Fruit fly (Drosophila melanogaster) whole organism, embryonic: ENCODE data around the gene sxe2.

Experiments used
- Asciz ChIP-seq: fragments of 200-800 bp; sonication (Bioruptor generic); optimal IDR thresholded peaks from 2 replicates; lab custom pipeline; 2017; ENCODE audit warnings: missing biosample characterization, mild to moderate bottlenecking, missing genetic modification characterization, missing genetic modification reagents
- Awh ChIP-seq: fragments of 200-800 bp; sonication (Bioruptor generic); IDR thresholded peaks from 2 replicates; pipeline ENCODE4, ENCODE4 v1.3.6; 2022; ENCODE audit warnings: missing biosample characterization, missing genetic modification characterization
- BEAF-32 ChIP-seq: fragments of 200-800 bp; sonication (Bioruptor generic); optimal IDR thresholded peaks from 3 replicates; lab custom pipeline; 2017; ENCODE audit warnings: missing biosample characterization, missing genetic modification characterization, mild to moderate bottlenecking, moderate library complexity, missing genetic modification reagents
- Bgb ChIP-seq: fragments of 200-800 bp; sonication (Bioruptor generic); IDR thresholded peaks from 2 replicates; pipeline ENCODE4 v1.3.6; 2022; ENCODE audit warnings: missing biosample characterization, missing genetic modification characterization; ENCODE audit not compliant: partially characterized antibody
- Blimp-1 ChIP-seq: fragments of 200-800 bp; sonication (Bioruptor generic); optimal IDR thresholded peaks from 3 replicates; lab custom pipeline; 2018; ENCODE audit warnings: missing biosample characterization, missing genetic modification characterization, mild to moderate bottlenecking, moderate library complexity, missing genetic modification reagents
- CG10543 ChIP-seq: fragments of 200-800 bp; sonication (Bioruptor generic); optimal IDR thresholded peaks from 3 replicates; lab custom pipeline; 2017; ENCODE audit warnings: missing biosample characterization, mild to moderate bottlenecking, missing genetic modification characterization, moderate library complexity
- CG11696 ChIP-seq: fragments of 200-800 bp; sonication (Bioruptor generic); IDR thresholded peaks from 2 replicates; pipeline ENCODE4 v1.3.6; 2022; ENCODE audit warnings: missing biosample characterization, missing genetic modification characterization
- CG12299 ChIP-seq: fragments of 200-800 bp; sonication (Bioruptor generic); optimal IDR thresholded peaks from 2 replicates; lab custom pipeline; 2018; ENCODE audit warnings: missing biosample characterization, mild to moderate bottlenecking, missing genetic modification characterization
- CG14667 ChIP-seq: fragments of 200-800 bp; sonication (Bioruptor generic); IDR thresholded peaks from 2 replicates; pipeline ENCODE4 v1.3.6; 2022; ENCODE audit warnings: missing biosample characterization, missing genetic modification characterization
- CG14965 ChIP-seq: fragments of 200-800 bp; sonication (Bioruptor generic); optimal IDR thresholded peaks from 2 replicates; lab custom pipeline; 2016; ENCODE audit warnings: missing biosample characterization, missing genetic modification characterization, borderline replicate concordance
- CG15073 ChIP-seq: fragments of 200-800 bp; sonication (Bioruptor generic); optimal IDR thresholded peaks from 2 replicates; lab custom pipeline; 2016; ENCODE audit warnings: missing biosample characterization, missing genetic modification characterization
- CG16779 ChIP-seq: fragments of 200-800 bp; sonication (Bioruptor generic); IDR thresholded peaks from 2 replicates; pipeline ENCODE4 v1.3.6; 2022; ENCODE audit warnings: missing biosample characterization, missing genetic modification characterization
- CG17912 ChIP-seq: fragments of 200-800 bp; sonication (Bioruptor generic); optimal IDR thresholded peaks from 2 replicates; lab custom pipeline; 2018; ENCODE audit warnings: missing biosample characterization, mild to moderate bottlenecking, missing genetic modification characterization
- CG18476 ChIP-seq: fragments of 200-800 bp; sonication (Bioruptor generic); optimal IDR thresholded peaks from 2 replicates; lab custom pipeline; 2016; ENCODE audit warnings: missing biosample characterization, mild to moderate bottlenecking, missing genetic modification characterization
- CG2202 ChIP-seq: fragments of 200-800 bp; sonication (Bioruptor generic); optimal IDR thresholded peaks from 2 replicates; lab custom pipeline; 2018; ENCODE audit warnings: missing biosample characterization, mild to moderate bottlenecking, missing genetic modification characterization
- CG30020 ChIP-seq: fragments of 200-800 bp; optimal IDR thresholded peaks from 2 replicates; lab custom pipeline; 2019; ENCODE audit warnings: missing biosample characterization, mild to moderate bottlenecking, missing genetic modification characterization, moderate library complexity
- CG3407 ChIP-seq: fragments of 200-800 bp; sonication (Bioruptor generic); optimal IDR thresholded peaks from 2 replicates; lab custom pipeline; 2018; ENCODE audit warnings: missing biosample characterization, mild to moderate bottlenecking, missing genetic modification characterization
- CG6683 ChIP-seq: fragments of 200-800 bp; sonication (Bioruptor generic); optimal IDR thresholded peaks from 2 replicates; lab custom pipeline; 2017; ENCODE audit warnings: missing biosample characterization, mild to moderate bottlenecking, missing genetic modification characterization, missing genetic modification reagents
- CG6765 ChIP-seq: fragments of 200-800 bp; sonication (Bioruptor generic); optimal IDR thresholded peaks from 3 replicates; lab custom pipeline; 2017; ENCODE audit warnings: missing biosample characterization, mild to moderate bottlenecking, missing genetic modification characterization
- CG8924 ChIP-seq: fragments of 200-800 bp; optimal IDR thresholded peaks from 3 replicates; lab custom pipeline; 2019; ENCODE audit warnings: missing biosample characterization, mild to moderate bottlenecking, missing genetic modification characterization, moderate library complexity
- CG9876 ChIP-seq: fragments of 200-800 bp; sonication (Bioruptor generic); optimal IDR thresholded peaks from 2 replicates; lab custom pipeline; 2016; ENCODE audit warnings: missing biosample characterization, missing genetic modification characterization
- Dad ChIP-seq: fragments of 200-800 bp; sonication (Bioruptor generic); optimal IDR thresholded peaks from 3 replicates; lab custom pipeline; 2016; ENCODE audit warnings: missing biosample characterization, missing genetic modification characterization
- Doc2 ChIP-seq: fragments of 200-800 bp; sonication (Bioruptor generic); IDR thresholded peaks from 2 replicates; pipeline ENCODE4 v1.3.6; 2022; ENCODE audit warnings: missing biosample characterization, missing genetic modification characterization
- E2f2 ChIP-seq: fragments of 200-800 bp; sonication (Bioruptor generic); IDR thresholded peaks from 2 replicates; pipeline ENCODE4 v1.3.6; 2022; ENCODE audit warnings: missing biosample characterization, missing genetic modification characterization
- HLH54F ChIP-seq: fragments of 200-800 bp; sonication (Bioruptor generic); optimal IDR thresholded peaks from 3 replicates; lab custom pipeline; 2016; ENCODE audit warnings: missing biosample characterization, missing genetic modification characterization
- HmgZ ChIP-seq: fragments of 200-800 bp; sonication (Bioruptor generic); optimal IDR thresholded peaks from 2 replicates; lab custom pipeline; 2018; ENCODE audit warnings: missing biosample characterization, mild to moderate bottlenecking, missing genetic modification characterization
- Hr39 ChIP-seq: fragments of >200 bp; optimal IDR thresholded peaks from 2 replicates; lab custom pipeline; 2017
- Kr ChIP-seq: fragments of 200-800 bp; sonication (Bioruptor generic); optimal IDR thresholded peaks from 2 replicates; lab custom pipeline; 2017; ENCODE audit warnings: missing biosample characterization, mild to moderate bottlenecking, missing genetic modification characterization
- NFAT ChIP-seq: fragments of 200-800 bp; sonication (Bioruptor generic); IDR thresholded peaks from 2 replicates; pipeline ENCODE4 v1.3.6; 2022; ENCODE audit warnings: missing biosample characterization, missing genetic modification characterization
- Rx ChIP-seq: fragments of 200-800 bp; sonication (Bioruptor generic); IDR thresholded peaks from 2 replicates; pipeline ENCODE4 v1.3.6; 2022; ENCODE audit warnings: missing biosample characterization, missing genetic modification characterization
- Sox100B ChIP-seq: fragments of 200-800 bp; sonication (Bioruptor generic); optimal IDR thresholded peaks from 3 replicates; lab custom pipeline; 2018; ENCODE audit warnings: missing biosample characterization, mild to moderate bottlenecking, missing genetic modification characterization
- Sox102F ChIP-seq: fragments of 200-800 bp; sonication (Bioruptor generic); optimal IDR thresholded peaks from 2 replicates; lab custom pipeline; 2018; ENCODE audit warnings: missing biosample characterization, mild to moderate bottlenecking, missing genetic modification characterization, moderate library complexity
- ab ChIP-seq: fragments of 200-800 bp; sonication (Bioruptor generic); optimal IDR thresholded peaks from 2 replicates; lab custom pipeline; 2016; ENCODE audit warnings: missing biosample characterization, missing genetic modification characterization
- az2 ChIP-seq: fragments of 200-800 bp; sonication (Bioruptor generic); optimal IDR thresholded peaks from 3 replicates; lab custom pipeline; 2016; ENCODE audit warnings: missing biosample characterization, missing genetic modification characterization
- cad ChIP-seq: fragments of >200 bp; optimal IDR thresholded peaks from 2 replicates; lab custom pipeline; 2017; ENCODE audit warnings: missing biosample characterization, missing genetic modification characterization
- chinmo ChIP-seq: fragments of 200-800 bp; sonication (Bioruptor generic); IDR thresholded peaks from 4 replicates; pipeline ENCODE4 v1.3.6; 2022; ENCODE audit warnings: missing biosample characterization, missing genetic modification characterization; ENCODE audit not compliant: partially characterized antibody
- fru ChIP-seq: fragments of >200 bp; optimal IDR thresholded peaks from 2 replicates; lab custom pipeline; 2017
- klu ChIP-seq: fragments of 200-800 bp; sonication (Bioruptor generic); IDR thresholded peaks from 2 replicates; pipeline ENCODE4 v1.3.6; 2022; ENCODE audit warnings: missing biosample characterization, missing genetic modification characterization
- nmo ChIP-seq: fragments of 200-800 bp; sonication (Bioruptor generic); optimal IDR thresholded peaks from 2 replicates; lab custom pipeline; 2018; ENCODE audit warnings: missing biosample characterization, mild to moderate bottlenecking, missing genetic modification characterization, moderate library complexity
- odd ChIP-seq: fragments of 200-800 bp; sonication (Bioruptor generic); optimal IDR thresholded peaks from 2 replicates; lab custom pipeline; 2017; ENCODE audit warnings: missing biosample characterization, mild to moderate bottlenecking, missing genetic modification characterization
- onecut ChIP-seq: fragments of 200-800 bp; sonication (Bioruptor generic); IDR thresholded peaks from 2 replicates; pipeline ENCODE4 v1.3.6; 2022; ENCODE audit warnings: missing biosample characterization, missing genetic modification characterization
- peb ChIP-seq: fragments of 200-800 bp; sonication (Bioruptor generic); IDR thresholded peaks from 2 replicates; pipeline ENCODE4 v1.3.6; 2022; ENCODE audit warnings: missing biosample characterization, missing genetic modification characterization
- pum ChIP-seq: fragments of 200-800 bp; sonication (Bioruptor generic); optimal IDR thresholded peaks from 2 replicates; lab custom pipeline; 2016; ENCODE audit warnings: missing biosample characterization, missing genetic modification characterization
- repo ChIP-seq: fragments of 200-800 bp; sonication (Bioruptor generic); optimal IDR thresholded peaks from 2 replicates; lab custom pipeline; 2016; ENCODE audit warnings: missing biosample characterization, missing genetic modification characterization
- sc ChIP-seq, 3 experiments: fragments of >200 bp in 2 of 3; fragments of 200-800 bp in 1 of 3; sonication (Bioruptor generic) in 1 of 3; optimal IDR thresholded peaks; 2 replicates in 2 of 3; 3 replicates in 1 of 3; lab custom pipeline; 2017; ENCODE audit warnings: mild to moderate bottlenecking in 1 of 3, missing biosample characterization in 1 of 3, missing genetic modification characterization in 1 of 3, missing genetic modification reagents in 1 of 3
- shn ChIP-seq: fragments of 200-800 bp; sonication (Bioruptor generic); optimal IDR thresholded peaks from 3 replicates; lab custom pipeline; 2016; ENCODE audit warnings: missing biosample characterization, missing genetic modification characterization
- tgo ChIP-seq: fragments of 200-800 bp; sonication (Bioruptor generic); IDR thresholded peaks from 3 replicates; pipeline ENCODE4 v1.3.6; 2022; ENCODE audit warnings: missing biosample characterization, missing genetic modification characterization
- tll ChIP-seq, 2 experiments: fragments of 200-800 bp in 1 of 2; fragments of >200 bp in 1 of 2; sonication (Bioruptor generic) in 1 of 2; optimal IDR thresholded peaks; 2 replicates each; lab custom pipeline; 2017 to 2019; ENCODE audit warnings: missing biosample characterization in 2 of 2, missing genetic modification characterization in 2 of 2, mild to moderate bottlenecking in 1 of 2, moderate library complexity in 1 of 2
- unc-4 ChIP-seq: fragments of 200-800 bp; sonication (Bioruptor generic); IDR thresholded peaks from 2 replicates; pipeline ENCODE4 v1.3.6; 2022; ENCODE audit warnings: missing biosample characterization, missing genetic modification characterization; ENCODE audit not compliant: partially characterized antibody

The sxe2 gene

dm6 chr3R:16071689-16072580 lies 11.7 kb upstream of the sxe2 start (continued):
- peak; percentile 61 for TF ChIP-seq CG14667 (GFP tag; lab: Robert Waterston, UW)
- no peak for TF ChIP-seq Asciz (GFP tag; lab: Kevin White, UChicago)
- peak; percentile 57 for TF ChIP-seq peb (GFP tag; lab: Robert Waterston, UW)
- TF ChIP-seq Bgb: no peak
- peak; percentile 64 for TF ChIP-seq nmo (GFP tag; lab: Kevin White, UChicago)
- TF ChIP-seq CG9876 (GFP tag; lab: Kevin White, UChicago): no peak
- TF ChIP-seq Awh (GFP tag; lab: Robert Waterston, UW): peak; percentile 77
- TF ChIP-seq shn (GFP tag; lab: Kevin White, UChicago): no peak
- peak; percentile 57; the same call in 1 of the 2 replicates for TF ChIP-seq CG11696 (GFP tag; lab: Robert Waterston, UW)
- peak; percentile 66 for TF ChIP-seq Sox100B (GFP tag; lab: Kevin White, UChicago)
- peak; percentile 62 for TF ChIP-seq CG18476
- peak; percentile 56 for TF ChIP-seq E2f2
- TF ChIP-seq tgo: peak; percentile 82
- peak; percentile 84 for TF ChIP-seq Blimp-1 (GFP tag; lab: Kevin White, UChicago)
- TF ChIP-seq onecut: peak; percentile 55
- peak; percentile 20 for TF ChIP-seq BEAF-32 (GFP tag; lab: Kevin White, UChicago)
- TF ChIP-seq CG12299 (tag; lab: Kevin White, UChicago): no peak
- 0 out of 4 replicates have a peak, but pooled peaks have one; percentile 38 for TF ChIP-seq chinmo (GFP tag; lab: Robert Waterston, UW)
- no peak for TF ChIP-seq Kr (GFP tag; lab: Kevin White, UChicago)
- no peak for TF ChIP-seq CG6765
- TF ChIP-seq CG17912 (GFP tag; lab: Kevin White, UChicago): no peak
- TF ChIP-seq Dad (GFP tag; lab: Kevin White, UChicago): no peak
- TF ChIP-seq CG3407 (GFP tag; lab: Kevin White, UChicago): peak; percentile 61
- no peak for TF ChIP-seq fru (lab: Kevin White, UChicago)
- TF ChIP-seq pum (GFP tag; lab: Kevin White, UChicago): no peak
- TF ChIP-seq klu: no peak
- peak; percentile 80 for TF ChIP-seq Sox102F (GFP tag; lab: Kevin White, UChicago)
- TF ChIP-seq HLH54F (GFP tag; lab: Kevin White, UChicago): peak; percentile 35
- TF ChIP-seq CG30020 (tag; lab: Kevin White, UChicago): no peak
- no peak for TF ChIP-seq cad (GFP tag; lab: Kevin White, UChicago)
- TF ChIP-seq CG6683 (GFP tag; lab: Kevin White, UChicago): no peak
- TF ChIP-seq unc-4 (GFP tag; lab: Robert Waterston, UW): no peak
- peak; percentile 22 for TF ChIP-seq CG10543 (GFP tag; lab: Kevin White, UChicago)
- no peak for TF ChIP-seq tll (GFP tag; optimal IDR thresholded peaks at IDR 0.05; lab: Kevin White, UChicago)
- no peak for TF ChIP-seq CG15073 (GFP tag; lab: Kevin White, UChicago)
- TF ChIP-seq repo: no peak
- TF ChIP-seq odd (GFP tag; lab: Kevin White, UChicago): no peak
- TF ChIP-seq HmgZ: no peak
- peak; percentile 34 for TF ChIP-seq CG2202 (tag; lab: Kevin White, UChicago)
- no peak for TF ChIP-seq Doc2 (GFP tag; lab: Robert Waterston, UW)
- TF ChIP-seq az2 (GFP tag; lab: Kevin White, UChicago): peak; percentile 86
- peak; percentile 86 for TF ChIP-seq CG8924 (tag; lab: Kevin White, UChicago)
- TF ChIP-seq Rx (GFP tag; lab: Robert Waterston, UW): no peak
- no peak for TF ChIP-seq ab (GFP tag; lab: Kevin White, UChicago)
- no peak for TF ChIP-seq NFAT
- no peak for TF ChIP-seq sc (optimal IDR thresholded peaks at IDR 0.05; lab: Kevin White, UChicago)
- TF ChIP-seq sc (GFP tag; optimal IDR thresholded peaks at IDR 0.05; lab: Kevin White, UChicago): peak; percentile 53
- no peak for TF ChIP-seq CG16779 (GFP tag; lab: Robert Waterston, UW)
- TF ChIP-seq Hr39 (lab: Kevin White, UChicago): no peak
- no peak for TF ChIP-seq CG14965
